Worm (Caenorhabditis elegans) whole organism, L4 larva: ENCODE measurements around the gene urb-1.

ENCODE experiments used
- F49E8.2 ChIP-seq: sonication (generic microtip); optimal IDR thresholded peaks from 2 replicates; lab custom pipeline; 2016; ENCODE audit warnings: missing compliant biosample characterization, mild to moderate bottlenecking, missing genetic modification characterization, borderline replicate concordance
- lin-15B ChIP-seq: fragments of 150-350 bp; sonication (generic microtip); optimal IDR thresholded peaks from 3 replicates; lab custom pipeline; 2014; ENCODE audit warnings: missing biosample characterization, missing genetic modification characterization
- nhr-10 ChIP-seq: fragments of 150-350 bp; optimal IDR thresholded peaks from 2 replicates; lab custom pipeline; 2014; ENCODE audit warnings: missing biosample characterization, missing genetic modification characterization
- skn-1 ChIP-seq: fragments of 150-350 bp; optimal IDR thresholded peaks from 2 replicates; lab custom pipeline; 2014; ENCODE audit warnings: missing biosample characterization, missing genetic modification characterization

ce11 chrV:6414469-6414868 is 9.5 kb downstream of the urb-1 start:
- TF ChIP-seq nhr-10 (tag; lab: Kevin White, UChicago) (no peak), lin-15B (no peak), skn-1 (tag; lab: Kevin White, UChicago) (no peak), F49E8.2 (no peak)
